Worm (Caenorhabditis elegans) whole organism, young adult: ENCODE measurements around the gene srd-8.

Experiments
- D2030.7 ChIP-seq: fragments of 200-800 bp; sonication (Bioruptor generic); IDR thresholded peaks from 2 replicates; pipeline ENCODE4 v1.3.6; 2022; ENCODE audit warnings: missing genetic modification reagents, missing genetic modification characterization, missing compliant biosample characterization
- F22D6.2 ChIP-seq: sonication (generic microtip); optimal IDR thresholded peaks from 2 replicates; lab custom pipeline; 2016; ENCODE audit warnings: mild to moderate bottlenecking, missing genetic modification characterization, missing compliant biosample characterization
- F55B11.4 ChIP-seq: sonication (generic microtip); optimal IDR thresholded peaks from 2 replicates; lab custom pipeline; 2016; ENCODE audit warnings: missing compliant biosample characterization, missing genetic modification characterization, borderline replicate concordance; ENCODE audit not compliant: insufficient read depth
- K11D2.4 ChIP-seq: fragments of 200-800 bp; sonication (Bioruptor generic); IDR thresholded peaks from 2 replicates; pipeline ENCODE4 v1.3.6; 2022; ENCODE audit warnings: missing genetic modification reagents, missing genetic modification characterization, missing compliant biosample characterization
- K12H6.12 ChIP-seq: fragments of 200-800 bp; sonication (Bioruptor generic); optimal IDR thresholded peaks from 2 replicates; lab custom pipeline; 2018; ENCODE audit warnings: mild to moderate bottlenecking, missing genetic modification characterization, missing compliant biosample characterization
- Y53G8AR.9 ChIP-seq: fragments of 200-800 bp; sonication (Bioruptor generic); conservative IDR thresholded peaks from 2 replicates; pipeline ENCODE4 v1.3.6; 2022; ENCODE audit warnings: missing genetic modification reagents, missing genetic modification characterization, missing compliant biosample characterization
- Y95B8A.8 ChIP-seq: fragments of 200-800 bp; sonication (Bioruptor generic); IDR thresholded peaks from 2 replicates; pipeline ENCODE4 v1.3.6; 2022; ENCODE audit warnings: missing genetic modification reagents, missing genetic modification characterization, missing compliant biosample characterization
- akir-1 ChIP-seq: fragments of 200-800 bp; sonication (Bioruptor generic); optimal IDR thresholded peaks from 2 replicates; lab custom pipeline; 2018; ENCODE audit warnings: mild to moderate bottlenecking, missing genetic modification characterization, moderate library complexity, missing compliant biosample characterization
- bed-1 ChIP-seq: fragments of 200-800 bp; sonication (Bioruptor generic); IDR thresholded peaks from 2 replicates; pipeline ENCODE4 v1.3.6; 2022; ENCODE audit warnings: missing genetic modification reagents, missing genetic modification characterization, missing compliant biosample characterization
- cebp-1 ChIP-seq, 2 experiments: fragments of 200-800 bp in 1 of 2; sonication (Bioruptor generic) in 1 of 2; sonication (generic microtip) in 1 of 2; IDR thresholded peaks in 1 of 2; optimal IDR thresholded peaks in 1 of 2; 2 replicates each; pipeline versions ENCODE4 v1.3.6 to Lab custom; 2017 to 2022; ENCODE audit warnings: missing compliant biosample characterization in 2 of 2, missing genetic modification characterization in 2 of 2, mild to moderate bottlenecking in 1 of 2, missing genetic modification reagents in 1 of 2, moderate library complexity in 1 of 2
- cebp-2 ChIP-seq: fragments of 200-800 bp; sonication (Bioruptor generic); IDR thresholded peaks from 2 replicates; pipeline ENCODE4 v1.3.6; 2022; ENCODE audit warnings: missing genetic modification characterization, missing compliant biosample characterization
- dox-1 ChIP-seq: fragments of 200-800 bp; sonication (Bioruptor generic); IDR thresholded peaks from 2 replicates; pipeline ENCODE4 v1.3.6; 2022; ENCODE audit warnings: missing genetic modification reagents, missing genetic modification characterization, missing compliant biosample characterization
- hsf-1 ChIP-seq: fragments of 200-800 bp; sonication (Bioruptor generic); IDR thresholded peaks from 2 replicates; pipeline ENCODE4 v1.3.6; 2022; ENCODE audit warnings: missing genetic modification reagents, missing genetic modification characterization, missing compliant biosample characterization
- let-526 ChIP-seq: fragments of 200-800 bp; sonication (Bioruptor generic); IDR thresholded peaks from 2 replicates; pipeline ENCODE4 v1.3.6; 2022; ENCODE audit warnings: missing genetic modification reagents, missing genetic modification characterization, missing compliant biosample characterization
- lin-40 ChIP-seq: sonication (generic microtip); optimal IDR thresholded peaks from 2 replicates; lab custom pipeline; 2016; ENCODE audit warnings: missing genetic modification characterization, mild to moderate bottlenecking, missing compliant biosample characterization, missing genotype, missing genetic modification reagents
- mes-4 ChIP-seq: sonication (generic microtip); optimal IDR thresholded peaks from 2 replicates; lab custom pipeline; 2016; ENCODE audit warnings: missing genotype, missing genetic modification characterization, missing compliant biosample characterization
- nfyb-1 ChIP-seq: fragments of 200-800 bp; sonication (Bioruptor generic); IDR thresholded peaks from 2 replicates; pipeline ENCODE4 v1.3.6; 2022; ENCODE audit warnings: missing genetic modification reagents, missing genetic modification characterization, missing compliant biosample characterization
- nhr-120 ChIP-seq: fragments of 200-800 bp; sonication (Bioruptor generic); IDR thresholded peaks from 2 replicates; pipeline ENCODE4 v1.3.6; 2022; ENCODE audit warnings: missing genetic modification characterization, missing compliant biosample characterization
- nhr-27 ChIP-seq: fragments of 200-800 bp; sonication (Bioruptor generic); optimal IDR thresholded peaks from 2 replicates; lab custom pipeline; 2018; ENCODE audit warnings: mild to moderate bottlenecking, missing genetic modification characterization, moderate library complexity, missing compliant biosample characterization
- nhr-90 ChIP-seq: sonication (generic microtip); optimal IDR thresholded peaks from 2 replicates; lab custom pipeline; 2016; ENCODE audit warnings: missing genotype, mild to moderate bottlenecking, missing genetic modification characterization, missing compliant biosample characterization
- pbrm-1 ChIP-seq: fragments of 200-800 bp; sonication (Bioruptor generic); IDR thresholded peaks from 2 replicates; pipeline ENCODE4 v1.3.6; 2022; ENCODE audit warnings: missing genetic modification reagents, missing genetic modification characterization, missing compliant biosample characterization
- pha-4 ChIP-seq: fragments of 150-350 bp; sonication (generic microtip); optimal IDR thresholded peaks from 2 replicates; lab custom pipeline; 2014; ENCODE audit warnings: missing biosample characterization, missing genetic modification reagents, missing genetic modification characterization
- rcor-1 ChIP-seq: fragments of 200-800 bp; sonication (Bioruptor generic); IDR thresholded peaks from 2 replicates; pipeline ENCODE4 v1.3.6; 2022; ENCODE audit warnings: missing genetic modification reagents, missing genetic modification characterization, missing compliant biosample characterization
- rpc-1 ChIP-seq, 2 experiments: fragments of 150-350 bp in 1 of 2; sonication (generic microtip) in 1 of 2; optimal IDR thresholded peaks; 2 replicates each; lab custom pipeline; 2014 to 2018; ENCODE audit warnings: missing biosample characterization in 1 of 2, missing genetic modification characterization in 1 of 2, missing genetic modification reagents in 1 of 2, missing genotype in 1 of 2
- somi-1 ChIP-seq: fragments of 200-800 bp; sonication (Bioruptor generic); optimal IDR thresholded peaks from 2 replicates; lab custom pipeline; 2018; ENCODE audit warnings: mild to moderate bottlenecking, missing genetic modification characterization, missing compliant biosample characterization
- tbp1 ChIP-seq: fragments of 200-800 bp; sonication (Bioruptor generic); optimal IDR thresholded peaks from 2 replicates; lab custom pipeline; 2018; ENCODE audit warnings: mild to moderate bottlenecking, missing genetic modification characterization, missing compliant biosample characterization
- zfh-2 ChIP-seq: fragments of 200-800 bp; sonication (Bioruptor generic); conservative IDR thresholded peaks from 2 replicates; pipeline ENCODE4 v1.3.6; 2022; ENCODE audit warnings: missing genetic modification reagents, missing genetic modification characterization, missing compliant biosample characterization
- ztf-6 ChIP-seq: fragments of 200-800 bp; sonication (Bioruptor generic); IDR thresholded peaks from 2 replicates; pipeline ENCODE4 v1.3.6; 2022; ENCODE audit warnings: missing genetic modification reagents, missing genetic modification characterization, missing compliant biosample characterization

Gene srd-8

ce11 chrIV:5595567-5595966, 49.8 kb downstream of the srd-8 start (continued):
- TF ChIP-seq bed-1 (GFP tag; lab: Robert Waterston, UW): no peak
- no peak for TF ChIP-seq pbrm-1 (GFP tag; lab: Robert Waterston, UW)
- TF ChIP-seq F22D6.2: no peak

- TF ChIP-seq dox-1 (GFP tag; lab: Robert Waterston, UW) (peak; percentile 20; the same call in 1 of the 2 replicates), nhr-90 (tag; lab: Kevin White, UChicago) (no peak), rcor-1 (GFP tag; lab: Robert Waterston, UW) (no peak), F55B11.4 (tag; lab: Kevin White, UChicago) (no peak), somi-1 (GFP tag; lab: Kevin White, UChicago) (peak; percentile 64), let-526 (no peak), pha-4 (tag; lab: Kevin White, UChicago) (no peak), nhr-27 (tag; lab: Kevin White, UChicago) (no peak), cebp-1 (GFP tag; IDR thresholded peaks at IDR 0.05; lab: Robert Waterston, UW) (no peak), cebp-1 (tag; optimal IDR thresholded peaks at IDR 0.05; lab: Kevin White, UChicago) (peak; percentile 67), zfh-2 (GFP tag; lab: Robert Waterston, UW) (peak; percentile 50; the same call in 1 of the 2 replicates), ztf-6 (no peak), Y95B8A.8 (GFP tag; lab: Robert Waterston, UW) (no peak), lin-40 (tag; lab: Kevin White, UChicago) (peak; percentile 42), nhr-120 (GFP tag; lab: Robert Waterston, UW) (no peak), bed-1 (GFP tag; lab: Robert Waterston, UW) (no peak), nfyb-1 (GFP tag; lab: Robert Waterston, UW) (no peak), cebp-2 (GFP tag; lab: Robert Waterston, UW) (no peak), K12H6.12 (tag; lab: Kevin White, UChicago) (peak; percentile 72), K11D2.4 (GFP tag; lab: Robert Waterston, UW) (peak; percentile 33; the same call in 1 of the 2 replicates), rpc-1 (optimal IDR thresholded peaks at IDR 0.05; lab: Kevin White, UChicago) (no peak), rpc-1 (tag; optimal IDR thresholded peaks at IDR 0.05; lab: Kevin White, UChicago) (no peak), Y53G8AR.9 (no peak), akir-1 (GFP tag; lab: Kevin White, UChicago) (no peak), mes-4 (no peak), tbp1 (GFP tag; lab: Kevin White, UChicago) (no peak), hsf-1 (GFP tag; lab: Robert Waterston, UW) (no peak), D2030.7 (GFP tag; lab: Robert Waterston, UW) (no peak)
Measured at ce11 chrIV:5593804-5594214, 51.6 kb downstream of the srd-8 start.
